Worm (Caenorhabditis elegans): ENCODE data around the gene Y57A10C.11.

Gene Y57A10C.11

ce11 chrII:12414805-12415204, at the start of gene Y57A10C.11:
TSS of gene Y57A10C.11 (minus strand) at chrII:12414905.
- TF ChIP-seq fkh-2 (tag; optimal IDR thresholded peaks at IDR 0.05): no peak
- no peak for TF ChIP-seq nhr-23 (tag; optimal IDR thresholded peaks at IDR 0.05)
- TF ChIP-seq ceh-9 (tag; optimal IDR thresholded peaks at IDR 0.05): no peak
- no peak for TF ChIP-seq snpc-4 (tag; optimal IDR thresholded peaks at IDR 0.05)
- TF ChIP-seq R02D3.7 (tag; optimal IDR thresholded peaks at IDR 0.05): no peak
- no peak for TF ChIP-seq eor-1 (tag; optimal IDR thresholded peaks at IDR 0.05)
- TF ChIP-seq nhr-28 (tag; optimal IDR thresholded peaks at IDR 0.05): no peak
- TF ChIP-seq nfya-1 (tag; optimal IDR thresholded peaks at IDR 0.05; ENCODE audit: insufficient read depth): no peak
- no peak for TF ChIP-seq mdl-1 (tag; optimal IDR thresholded peaks at IDR 0.05)
- no peak for TF ChIP-seq nhr-76 (tag; optimal IDR thresholded peaks at IDR 0.05)
- TF ChIP-seq egl-27 (tag; optimal IDR thresholded peaks at IDR 0.05): no peak
- TF ChIP-seq mml-1 (tag; optimal IDR thresholded peaks at IDR 0.05): no peak
- TF ChIP-seq zag-1 (tag; optimal IDR thresholded peaks at IDR 0.05): no peak
- TF ChIP-seq pha-4 (tag; optimal IDR thresholded peaks at IDR 0.05): no peak
- TF ChIP-seq unc-39 (tag; optimal IDR thresholded peaks at IDR 0.05): no peak
- no peak for TF ChIP-seq nhr-25 (tag; optimal IDR thresholded peaks at IDR 0.05)
- TF ChIP-seq nhr-11 (tag; optimal IDR thresholded peaks at IDR 0.05): no peak
- no peak for TF ChIP-seq pqm-1 (tag; optimal IDR thresholded peaks at IDR 0.05)
- TF ChIP-seq ZK546.5 (tag; optimal IDR thresholded peaks at IDR 0.05): no peak

- TF ChIP-seq nhr-77 (tag; optimal IDR thresholded peaks at IDR 0.05) (no peak), ceh-28 (tag; optimal IDR thresholded peaks at IDR 0.05) (no peak), mdl-1 (tag; optimal IDR thresholded peaks at IDR 0.05) (no peak), lin-39 (tag; optimal IDR thresholded peaks at IDR 0.05) (no peak), nhr-67 (tag; optimal IDR thresholded peaks at IDR 0.05) (no peak), eor-1 (tag; optimal IDR thresholded peaks at IDR 0.05) (no peak), pha-4 (tag; optimal IDR thresholded peaks at IDR 0.05) (no peak), fos-1 (tag; optimal IDR thresholded peaks at IDR 0.05) (no peak), lin-15B (tag; optimal IDR thresholded peaks at IDR 0.05) (no peak), ztf-4 (tag; optimal IDR thresholded peaks at IDR 0.05) (no peak), nfya-1 (tag; optimal IDR thresholded peaks at IDR 0.05; ENCODE audit: insufficient read depth) (no peak), elt-2 (tag; optimal IDR thresholded peaks at IDR 0.05) (no peak)
These were observed 47.5 kb upstream of the Y57A10C.11 start, which contains the start of gene F15A4.2 for ce11 chrII:12462244-12462643. TSS of gene F15A4.2 (plus strand) at chrII:12462544.

- no peak for TF ChIP-seq fkh-10 (GFP tag; optimal IDR thresholded peaks at IDR 0.05)
- no peak for TF ChIP-seq nhr-237 (tag; optimal IDR thresholded peaks at IDR 0.05)
- no peak for TF ChIP-seq zag-1 (tag; optimal IDR thresholded peaks at IDR 0.05)
- no peak for TF ChIP-seq sea-2 (GFP tag; optimal IDR thresholded peaks at IDR 0.05)
These were observed 46.1 kb upstream of the Y57A10C.11 start, which contains the start of gene tag-280 for ce11 chrII:12460602-12461453. TSS of gene tag-280 (plus strand) at chrII:12460652.

- TF ChIP-seq daf-12 (tag; optimal IDR thresholded peaks at IDR 0.05) (no peak), lin-39 (tag; optimal IDR thresholded peaks at IDR 0.05) (peak; percentile 49), jun-1 (tag; optimal IDR thresholded peaks at IDR 0.05) (peak; percentile 52), lin-15B (tag; optimal IDR thresholded peaks at IDR 0.05) (peak; percentile 92), ztf-11 (tag; optimal IDR thresholded peaks at IDR 0.05) (no peak), sea-2 (GFP tag; optimal IDR thresholded peaks at IDR 0.05) (no peak), ZK546.5 (tag; optimal IDR thresholded peaks at IDR 0.05) (no peak), hmg-11 (tag; optimal IDR thresholded peaks at IDR 0.05) (peak; percentile 22), nhr-76 (tag; optimal IDR thresholded peaks at IDR 0.05) (no peak), ceh-28 (tag; optimal IDR thresholded peaks at IDR 0.05) (peak; percentile 52), nfya-1 (tag; optimal IDR thresholded peaks at IDR 0.05; ENCODE audit: insufficient read depth) (peak; percentile 90), ceh-82 (tag; optimal IDR thresholded peaks at IDR 0.05) (peak; percentile 44), R02D3.7 (tag; optimal IDR thresholded peaks at IDR 0.05) (peak; percentile 72), snpc-4 (tag; optimal IDR thresholded peaks at IDR 0.05) (peak; percentile 69), pha-4 (tag; optimal IDR thresholded peaks at IDR 0.05) (peak; percentile 87), tbx-2 (tag; optimal IDR thresholded peaks at IDR 0.05) (peak; percentile 6), fkh-10 (GFP tag; optimal IDR thresholded peaks at IDR 0.05) (peak; percentile 33), pqm-1 (tag; optimal IDR thresholded peaks at IDR 0.05) (peak; percentile 53), nhr-23 (tag; optimal IDR thresholded peaks at IDR 0.05) (peak; percentile 91), nhr-11 (tag; optimal IDR thresholded peaks at IDR 0.05) (no peak), fos-1 (tag; optimal IDR thresholded peaks at IDR 0.05) (no peak), nhr-67 (tag; optimal IDR thresholded peaks at IDR 0.05) (no peak), skn-1 (tag; optimal IDR thresholded peaks at IDR 0.05) (peak; percentile 52), egl-5 (tag; optimal IDR thresholded peaks at IDR 0.05) (peak; percentile 52), nhr-25 (tag; optimal IDR thresholded peaks at IDR 0.05) (no peak), ztf-4 (tag; optimal IDR thresholded peaks at IDR 0.05) (no peak)
These were observed 44.7 kb upstream of the Y57A10C.11 start, which contains the start of gene tag-281 for ce11 chrII:12459422-12459821. TSS of gene tag-281 (plus strand) at chrII:12459761.

Data from whole organism, L3 larva.